Worm (Caenorhabditis elegans) whole organism, young adult: Measurements from ENCODE around the gene clec-238.

ENCODE experiments used
- B0019.2 ChIP-seq: fragments of 200-800 bp; sonication (Bioruptor generic); conservative IDR thresholded peaks from 2 replicates; pipeline ENCODE4 v1.3.6; 2022; ENCODE audit warnings: missing genetic modification reagents, missing genetic modification characterization, missing compliant biosample characterization
- B0035.1 ChIP-seq: sonication (generic microtip); optimal IDR thresholded peaks from 2 replicates; lab custom pipeline; 2016; ENCODE audit warnings: missing genetic modification characterization, mild to moderate bottlenecking, missing compliant biosample characterization, missing genotype, missing genetic modification reagents
- B0261.1 ChIP-seq: sonication (generic microtip); optimal IDR thresholded peaks from 2 replicates; lab custom pipeline; 2016; ENCODE audit warnings: mild to moderate bottlenecking, missing genetic modification characterization, moderate library complexity, missing compliant biosample characterization
- B0336.3 ChIP-seq: fragments of 200-800 bp; sonication (Bioruptor generic); IDR thresholded peaks from 2 replicates; pipeline ENCODE4 v1.3.6; 2022; ENCODE audit warnings: missing genetic modification characterization, missing compliant biosample characterization
- C17E4.6 ChIP-seq: fragments of 200-800 bp; sonication (Bioruptor generic); IDR thresholded peaks from 2 replicates; pipeline ENCODE4 v1.3.6; 2022; ENCODE audit warnings: missing genetic modification reagents, missing genetic modification characterization, missing compliant biosample characterization
- F52B5.7 ChIP-seq: sonication (generic microtip); optimal IDR thresholded peaks from 2 replicates; lab custom pipeline; 2016; ENCODE audit warnings: mild to moderate bottlenecking, missing genetic modification characterization, missing compliant biosample characterization
- F55B11.4 ChIP-seq: sonication (generic microtip); optimal IDR thresholded peaks from 2 replicates; lab custom pipeline; 2016; ENCODE audit warnings: missing compliant biosample characterization, missing genetic modification characterization, borderline replicate concordance; ENCODE audit not compliant: insufficient read depth
- F57A8.1 ChIP-seq: fragments of 200-800 bp; sonication (Bioruptor generic); optimal IDR thresholded peaks from 2 replicates; lab custom pipeline; 2018; ENCODE audit warnings: mild to moderate bottlenecking, missing genetic modification characterization, moderate library complexity, missing compliant biosample characterization
- K11D2.4 ChIP-seq: fragments of 200-800 bp; sonication (Bioruptor generic); IDR thresholded peaks from 2 replicates; pipeline ENCODE4 v1.3.6; 2022; ENCODE audit warnings: missing genetic modification reagents, missing genetic modification characterization, missing compliant biosample characterization
- T26A5.8 ChIP-seq: sonication (generic microtip); optimal IDR thresholded peaks from 2 replicates; lab custom pipeline; 2016; ENCODE audit warnings: missing genetic modification characterization, missing compliant biosample characterization
- ZK185.1 ChIP-seq: sonication (generic microtip); optimal IDR thresholded peaks from 2 replicates; lab custom pipeline; 2016; ENCODE audit warnings: mild to moderate bottlenecking, missing genetic modification characterization, missing compliant biosample characterization; ENCODE audit not compliant: poor library complexity, severe bottlenecking
- atf-7 ChIP-seq: sonication (generic microtip); optimal IDR thresholded peaks from 2 replicates; lab custom pipeline; 2017; ENCODE audit warnings: mild to moderate bottlenecking, missing genetic modification characterization, missing compliant biosample characterization
- athp-1 ChIP-seq: sonication (generic microtip); optimal IDR thresholded peaks from 2 replicates; lab custom pipeline; 2017; ENCODE audit warnings: mild to moderate bottlenecking, missing genetic modification characterization, missing compliant biosample characterization
- bed-1 ChIP-seq: fragments of 200-800 bp; sonication (Bioruptor generic); IDR thresholded peaks from 2 replicates; pipeline ENCODE4 v1.3.6; 2022; ENCODE audit warnings: missing genetic modification reagents, missing genetic modification characterization, missing compliant biosample characterization
- cebp-2 ChIP-seq: fragments of 200-800 bp; sonication (Bioruptor generic); IDR thresholded peaks from 2 replicates; pipeline ENCODE4 v1.3.6; 2022; ENCODE audit warnings: missing genetic modification characterization, missing compliant biosample characterization
- efl-1 ChIP-seq: fragments of 150-350 bp; optimal IDR thresholded peaks from 2 replicates; lab custom pipeline; 2014; ENCODE audit warnings: missing biosample characterization, missing genetic modification reagents, missing genetic modification characterization
- egl-18 ChIP-seq: fragments of 200-800 bp; sonication (Bioruptor generic); IDR thresholded peaks from 2 replicates; pipeline ENCODE4 v1.3.6; 2022; ENCODE audit warnings: missing genetic modification reagents, missing genetic modification characterization, missing compliant biosample characterization
- egl-44 ChIP-seq: fragments of 200-800 bp; sonication (Bioruptor generic); IDR thresholded peaks from 2 replicates; pipeline ENCODE4 v1.3.6; 2022; ENCODE audit warnings: missing genetic modification reagents, missing genetic modification characterization, missing compliant biosample characterization
- ekl-4 ChIP-seq: fragments of 200-800 bp; sonication (Bioruptor generic); IDR thresholded peaks from 2 replicates; pipeline ENCODE4 v1.3.6; 2022; ENCODE audit warnings: missing genetic modification reagents, missing genetic modification characterization, missing compliant biosample characterization
- let-607 ChIP-seq, 2 experiments: fragments of 200-800 bp in 1 of 2; sonication (Bioruptor generic) in 1 of 2; sonication (generic microtip) in 1 of 2; optimal IDR thresholded peaks; 2 replicates each; lab custom pipeline; 2016 to 2018; ENCODE audit warnings: mild to moderate bottlenecking in 2 of 2, missing compliant biosample characterization in 2 of 2, missing genetic modification characterization in 2 of 2, moderate library complexity in 2 of 2, missing genotype in 1 of 2
- lin-26 ChIP-seq: fragments of 200-800 bp; sonication (Bioruptor generic); IDR thresholded peaks from 2 replicates; pipeline ENCODE4 v1.3.6; 2022; ENCODE audit warnings: missing genetic modification reagents, missing genetic modification characterization, missing compliant biosample characterization
- lsy-27 ChIP-seq: sonication (generic microtip); optimal IDR thresholded peaks from 2 replicates; lab custom pipeline; 2017; ENCODE audit warnings: missing genetic modification characterization, mild to moderate bottlenecking, missing compliant biosample characterization, antibody characterized with exemption, missing genotype, borderline replicate concordance; ENCODE audit not compliant: insufficient read depth
- madf-3 ChIP-seq: fragments of 200-800 bp; sonication (Bioruptor generic); IDR thresholded peaks from 2 replicates; pipeline ENCODE4 v1.3.6; 2022; ENCODE audit warnings: missing genetic modification reagents, missing genetic modification characterization, missing compliant biosample characterization
- mel-28 ChIP-seq: sonication (generic microtip); optimal IDR thresholded peaks from 2 replicates; lab custom pipeline; 2016; ENCODE audit warnings: borderline replicate concordance, mild to moderate bottlenecking, missing genetic modification characterization, missing compliant biosample characterization
- mes-4 ChIP-seq: sonication (generic microtip); optimal IDR thresholded peaks from 2 replicates; lab custom pipeline; 2016; ENCODE audit warnings: missing genotype, missing genetic modification characterization, missing compliant biosample characterization
- nfya-1 ChIP-seq: sonication (generic microtip); optimal IDR thresholded peaks from 2 replicates; lab custom pipeline; 2017; ENCODE audit warnings: antibody characterized with exemption, missing compliant biosample characterization, missing genetic modification characterization, borderline replicate concordance; ENCODE audit not compliant: insufficient read depth
- nfya-2 ChIP-seq: fragments of 200-800 bp; sonication (Bioruptor generic); IDR thresholded peaks from 2 replicates; pipeline ENCODE4 v1.3.6; 2022; ENCODE audit warnings: missing genetic modification reagents, missing genetic modification characterization, missing compliant biosample characterization
- nhr-27 ChIP-seq: fragments of 200-800 bp; sonication (Bioruptor generic); optimal IDR thresholded peaks from 2 replicates; lab custom pipeline; 2018; ENCODE audit warnings: mild to moderate bottlenecking, missing genetic modification characterization, moderate library complexity, missing compliant biosample characterization
- nhr-80 ChIP-seq: sonication (generic microtip); optimal IDR thresholded peaks from 2 replicates; lab custom pipeline; 2016; ENCODE audit warnings: missing genetic modification characterization, missing compliant biosample characterization
- pha-4 ChIP-seq: fragments of 150-350 bp; sonication (generic microtip); optimal IDR thresholded peaks from 2 replicates; lab custom pipeline; 2014; ENCODE audit warnings: missing biosample characterization, missing genetic modification reagents, missing genetic modification characterization
- rec-8 ChIP-seq, 2 experiments: sonication (generic microtip); optimal IDR thresholded peaks; 2 replicates each; lab custom pipeline; 2016; ENCODE audit warnings: mild to moderate bottlenecking in 2 of 2, missing genetic modification characterization in 2 of 2, missing genetic modification reagents in 2 of 2, missing genotype in 2 of 2, missing biosample characterization in 1 of 2, missing compliant biosample characterization in 1 of 2, moderate library complexity in 1 of 2
- sea-2 ChIP-seq: fragments of 200-800 bp; sonication (Bioruptor generic); IDR thresholded peaks from 2 replicates; pipeline ENCODE4 v1.3.6; 2022; ENCODE audit warnings: missing genetic modification characterization, missing compliant biosample characterization
- snpc-1.1 ChIP-seq: sonication (generic microtip); optimal IDR thresholded peaks from 2 replicates; lab custom pipeline; 2017; ENCODE audit warnings: missing genetic modification characterization, mild to moderate bottlenecking, missing compliant biosample characterization, antibody characterized with exemption, moderate library complexity, missing genotype, missing genetic modification reagents; ENCODE audit not compliant: insufficient read depth
- snpc-3.4 ChIP-seq: sonication (generic microtip); optimal IDR thresholded peaks from 2 replicates; lab custom pipeline; 2017; ENCODE audit warnings: missing genetic modification characterization, mild to moderate bottlenecking, missing compliant biosample characterization, antibody characterized with exemption, moderate library complexity, missing genotype, missing genetic modification reagents
- sptf-2 ChIP-seq: fragments of 200-800 bp; sonication (Bioruptor generic); optimal IDR thresholded peaks from 2 replicates; lab custom pipeline; 2018; ENCODE audit warnings: mild to moderate bottlenecking, missing genetic modification characterization, missing compliant biosample characterization
- tbx-9 ChIP-seq: sonication (generic microtip); optimal IDR thresholded peaks from 2 replicates; lab custom pipeline; 2016; ENCODE audit warnings: borderline replicate concordance, missing genetic modification characterization, inconsistent platforms, missing compliant biosample characterization
- tlf-1 ChIP-seq: fragments of 200-800 bp; sonication (Bioruptor generic); optimal IDR thresholded peaks from 2 replicates; lab custom pipeline; 2018; ENCODE audit warnings: mild to moderate bottlenecking, missing genetic modification characterization, missing compliant biosample characterization
- ztf-18 ChIP-seq: sonication (generic microtip); optimal IDR thresholded peaks from 2 replicates; lab custom pipeline; 2016; ENCODE audit warnings: missing genotype, mild to moderate bottlenecking, missing genetic modification characterization, missing compliant biosample characterization
- ztf-28 ChIP-seq: fragments of 200-800 bp; sonication (Bioruptor generic); IDR thresholded peaks from 2 replicates; pipeline ENCODE4 v1.3.6; 2022; ENCODE audit warnings: missing genetic modification reagents, missing genetic modification characterization, missing compliant biosample characterization
- ztf-6 ChIP-seq: fragments of 200-800 bp; sonication (Bioruptor generic); IDR thresholded peaks from 2 replicates; pipeline ENCODE4 v1.3.6; 2022; ENCODE audit warnings: missing genetic modification reagents, missing genetic modification characterization, missing compliant biosample characterization

clec-238 gene

DNA sequence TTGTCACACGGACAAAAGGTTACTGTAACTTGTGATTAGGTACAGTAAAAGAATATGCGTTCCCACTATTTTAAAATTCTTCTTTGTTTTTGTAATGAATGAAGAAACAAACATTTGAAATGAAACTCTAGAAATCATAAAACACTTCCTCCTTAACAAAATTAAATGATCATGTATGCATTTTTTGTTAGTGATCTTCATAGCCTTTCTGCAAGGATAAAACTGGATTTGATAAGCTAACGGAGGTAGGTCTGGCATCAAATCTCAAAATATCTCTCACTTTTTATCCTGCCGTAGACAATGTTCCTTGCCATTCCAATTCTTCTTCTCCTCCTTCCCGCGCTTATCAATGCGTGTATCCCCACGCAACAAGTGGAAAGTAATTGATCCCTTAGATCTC, at the start of gene clec-238:
TSS of gene clec-238 (plus strand) at position 301 of the 400 bp plus-strand sequence.
- TF ChIP-seq bed-1 (GFP tag; lab: Robert Waterston, UW) (no peak), ZK185.1 (no peak), K11D2.4 (GFP tag; lab: Robert Waterston, UW) (no peak)

DNA sequence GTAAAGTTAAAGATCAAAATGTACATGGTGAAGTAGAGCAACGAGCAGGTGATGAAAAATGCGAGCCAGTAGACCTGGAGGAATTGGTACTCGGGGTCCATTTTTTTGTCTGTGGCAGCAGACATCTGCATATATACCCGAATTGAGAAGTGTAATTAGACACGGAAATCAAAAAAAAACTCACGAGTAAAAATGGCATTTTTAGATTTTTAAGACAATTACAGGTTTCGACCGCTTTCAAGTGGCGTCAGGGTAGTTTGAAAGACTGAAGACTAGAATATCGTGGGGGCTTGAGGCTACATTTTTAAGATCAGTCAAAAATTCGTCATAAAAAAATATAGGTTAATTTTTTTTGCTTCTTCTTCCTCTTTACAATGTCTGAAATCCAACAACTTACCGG, 48.9 kb upstream of the clec-238 start, which contains the start of gene srd-68:
TSS of gene srd-68 (minus strand) at position 101 of the 400 bp plus-strand sequence.
- TF ChIP-seq T26A5.8 (tag; lab: Kevin White, UChicago) (no peak), let-607 (tag; optimal IDR thresholded peaks at IDR 0.05; lab: Kevin White, UChicago) (no peak), F57A8.1 (GFP tag; lab: Kevin White, UChicago) (no peak), egl-44 (GFP tag; lab: Robert Waterston, UW) (no peak), sptf-2 (no peak), B0261.1 (tag; lab: Kevin White, UChicago) (no peak), nhr-27 (no peak), efl-1 (GFP tag; lab: Kevin White, UChicago) (no peak), F52B5.7 (tag; lab: Kevin White, UChicago) (no peak), madf-3 (GFP tag; lab: Robert Waterston, UW) (no peak), ekl-4 (no peak), atf-7 (tag; lab: Kevin White, UChicago) (no peak), lsy-27 (tag; lab: Kevin White, UChicago) (no peak), pha-4 (tag; lab: Kevin White, UChicago) (no peak), cebp-2 (GFP tag; lab: Robert Waterston, UW) (no peak), B0035.1 (no peak), F55B11.4 (no peak), C17E4.6 (GFP tag; lab: Robert Waterston, UW) (no peak), lin-26 (no peak)

DNA sequence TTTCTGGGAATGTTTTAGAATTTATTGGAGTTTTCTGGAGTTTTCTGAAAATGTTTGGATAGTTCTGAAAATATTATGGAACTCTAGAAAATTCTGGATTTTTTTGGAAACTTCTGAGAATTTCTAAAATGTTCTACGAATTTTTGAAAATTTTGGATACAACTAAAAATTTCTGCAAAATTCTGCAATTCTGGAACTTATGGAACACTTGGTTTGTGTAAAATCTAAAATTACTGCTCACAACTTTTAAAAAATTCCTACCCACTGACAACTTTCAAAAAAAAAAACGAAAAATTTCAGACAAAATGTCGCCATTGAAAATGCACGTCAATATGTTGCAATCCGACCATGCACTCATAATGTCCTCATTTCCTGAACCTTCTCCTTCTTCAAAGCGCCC, 47.0 kb upstream of the clec-238 start, which contains the start of gene nhr-262:
TSS of gene nhr-262 (plus strand) at position 301 of the 400 bp plus-strand sequence.
- no peak for TF ChIP-seq snpc-3.4 (tag; lab: Kevin White, UChicago)
- no peak for TF ChIP-seq snpc-1.1
- TF ChIP-seq mel-28 (tag; lab: Kevin White, UChicago) = no peak
- TF ChIP-seq atf-7 (tag; lab: Kevin White, UChicago) = no peak
- TF ChIP-seq rec-8 (tag; optimal IDR thresholded peaks at IDR 0.05; lab: Kevin White, UChicago) = no peak
- TF ChIP-seq tbx-9 (tag; lab: Kevin White, UChicago) = no peak
- TF ChIP-seq ztf-6 (GFP tag; lab: Robert Waterston, UW) = no peak
- no peak for TF ChIP-seq nhr-80 (tag; lab: Kevin White, UChicago)
- TF ChIP-seq egl-18 (GFP tag; lab: Robert Waterston, UW) = no peak
- TF ChIP-seq nfya-1 (tag; lab: Kevin White, UChicago) = no peak
- no peak for TF ChIP-seq ztf-18
- TF ChIP-seq sea-2 (GFP tag; lab: Robert Waterston, UW) = no peak
- no peak for TF ChIP-seq athp-1 (tag; lab: Kevin White, UChicago)
- TF ChIP-seq tlf-1 (GFP tag; lab: Kevin White, UChicago) = no peak
- no peak for TF ChIP-seq B0336.3 (GFP tag; lab: Robert Waterston, UW)
- no peak for TF ChIP-seq madf-3 (GFP tag; lab: Robert Waterston, UW)
- TF ChIP-seq mes-4 = no peak
- no peak for TF ChIP-seq nfya-2 (GFP tag; lab: Robert Waterston, UW)
- TF ChIP-seq B0019.2 (GFP tag; lab: Robert Waterston, UW) = no peak
- no peak for TF ChIP-seq ztf-28 (GFP tag; lab: Robert Waterston, UW)
